Worm (Caenorhabditis elegans): ENCODE measurements around the gene R13D11.3.
"Not testable (repeated sequence)": the region's sequence is repeated elsewhere in the genome, so short reads cannot be mapped to it uniquely, and the experiment has no call there.

DNA sequence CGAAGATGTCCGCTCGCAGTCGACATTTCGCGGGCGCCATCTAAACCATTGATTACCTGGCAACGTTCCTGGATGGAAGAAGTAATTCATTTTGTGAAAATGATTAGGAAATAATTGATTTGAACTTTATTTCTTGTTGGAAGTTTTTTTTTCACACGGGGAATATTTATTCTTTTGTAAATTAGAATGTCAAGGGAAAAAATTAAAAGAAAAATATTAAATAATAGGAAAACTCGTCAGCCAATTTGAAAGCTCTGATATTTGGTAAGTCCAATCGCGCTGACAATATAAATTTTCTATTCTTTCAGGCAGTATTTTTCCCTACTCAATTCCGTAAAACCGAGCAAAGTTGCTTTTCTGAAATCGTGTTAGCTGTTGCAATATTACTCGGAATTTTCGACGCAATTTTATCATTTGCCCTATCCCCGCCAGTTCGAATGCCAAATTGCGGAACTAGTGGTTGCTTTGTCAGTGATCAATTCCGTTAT, 24.2 kb downstream of the R13D11.3 start, which contains the start of the genes K09C6.7 and K09C6.10:
- not testable (repeated sequence) for TF ChIP-seq lin-13, nhr-237 (tag; optimal IDR thresholded peaks at IDR 0.05)
